Fruit fly (Drosophila melanogaster) whole organism, pupa: Measurements from ENCODE around the gene Mrgn1.

Source experiments
- CG10348 ChIP-seq: fragments of 200-800 bp; sonication (Bioruptor generic); IDR thresholded peaks from 2 replicates; pipeline ENCODE4 v1.3.6; 2022; ENCODE audit warnings: missing biosample characterization, missing genetic modification characterization
- CG12605 ChIP-seq: fragments of 200-800 bp; sonication (Bioruptor generic); IDR thresholded peaks from 2 replicates; pipeline ENCODE4 v1.3.6; 2022; ENCODE audit warnings: missing biosample characterization, missing genetic modification characterization
- CG13204 ChIP-seq: fragments of 200-800 bp; sonication (Bioruptor generic); optimal IDR thresholded peaks from 2 replicates; lab custom pipeline; 2018; ENCODE audit warnings: missing biosample characterization, mild to moderate bottlenecking, missing genetic modification characterization, moderate library complexity
- CG14655 ChIP-seq: fragments of 200-800 bp; sonication (Bioruptor generic); optimal IDR thresholded peaks from 3 replicates; lab custom pipeline; 2017; ENCODE audit warnings: mild to moderate bottlenecking, missing biosample characterization, missing genetic modification reagents, missing genetic modification characterization
- CG15710 ChIP-seq: fragments of 200-800 bp; sonication (Bioruptor generic); optimal IDR thresholded peaks from 2 replicates; lab custom pipeline; 2018; ENCODE audit warnings: missing biosample characterization, mild to moderate bottlenecking, missing genetic modification characterization, moderate library complexity
- CG17806 ChIP-seq: fragments of 200-800 bp; sonication (Bioruptor generic); optimal IDR thresholded peaks from 2 replicates; lab custom pipeline; 2018; ENCODE audit warnings: missing biosample characterization, mild to moderate bottlenecking, missing genetic modification characterization, moderate library complexity
- CG32121 ChIP-seq: fragments of 200-800 bp; sonication (Bioruptor generic); IDR thresholded peaks from 2 replicates; pipeline ENCODE4 v1.3.6; 2022; ENCODE audit warnings: missing biosample characterization, missing genetic modification characterization
- CG34367 ChIP-seq: fragments of 200-800 bp; sonication (Bioruptor generic); optimal IDR thresholded peaks from 2 replicates; lab custom pipeline; 2018; ENCODE audit warnings: missing biosample characterization, mild to moderate bottlenecking, missing genetic modification characterization
- CG4496 ChIP-seq: fragments of 200-800 bp; sonication (Bioruptor generic); IDR thresholded peaks from 3 replicates; pipeline ENCODE4 v1.3.6; 2022; ENCODE audit warnings: missing biosample characterization, missing genetic modification characterization
- CG8159 ChIP-seq: fragments of 200-800 bp; sonication (Bioruptor generic); optimal IDR thresholded peaks from 3 replicates; lab custom pipeline; 2018; ENCODE audit warnings: missing biosample characterization, mild to moderate bottlenecking, missing genetic modification characterization, moderate library complexity
- CG8301 ChIP-seq: fragments of 200-800 bp; sonication (Bioruptor generic); optimal IDR thresholded peaks from 2 replicates; lab custom pipeline; 2018; ENCODE audit warnings: missing biosample characterization, mild to moderate bottlenecking, missing genetic modification characterization
- CG9948 ChIP-seq: fragments of 200-800 bp; sonication (Bioruptor generic); optimal IDR thresholded peaks from 2 replicates; lab custom pipeline; 2018; ENCODE audit warnings: missing biosample characterization, mild to moderate bottlenecking, missing genetic modification characterization, moderate library complexity
- D1 ChIP-seq: fragments of 200-800 bp; sonication (Bioruptor generic); optimal IDR thresholded peaks from 2 replicates; lab custom pipeline; 2018; ENCODE audit warnings: missing biosample characterization, mild to moderate bottlenecking, missing genetic modification characterization, moderate library complexity
- EcR ChIP-seq: fragments of 200-800 bp; sonication (Bioruptor generic); optimal IDR thresholded peaks from 3 replicates; lab custom pipeline; 2019; ENCODE audit warnings: missing biosample characterization, missing genetic modification characterization, mild to moderate bottlenecking, moderate library complexity, missing genetic modification reagents
- Ets98B ChIP-seq: fragments of 200-800 bp; sonication (Bioruptor generic); IDR thresholded peaks from 2 replicates; pipeline ENCODE4 v1.3.6; 2022; ENCODE audit warnings: missing biosample characterization, missing genetic modification characterization
- Pif1A ChIP-seq: fragments of 200-800 bp; sonication (Bioruptor generic); optimal IDR thresholded peaks from 3 replicates; lab custom pipeline; 2016; ENCODE audit warnings: missing biosample characterization, missing genetic modification characterization
- Pif1B ChIP-seq: fragments of 200-800 bp; sonication (Bioruptor generic); optimal IDR thresholded peaks from 3 replicates; lab custom pipeline; 2016; ENCODE audit warnings: missing biosample characterization, missing genetic modification characterization
- Snoo ChIP-seq: fragments of 200-800 bp; sonication (Bioruptor generic); optimal IDR thresholded peaks from 3 replicates; lab custom pipeline; 2017; ENCODE audit warnings: missing biosample characterization, mild to moderate bottlenecking, missing genetic modification characterization, inconsistent platforms
- fd96Ca ChIP-seq: fragments of 200-800 bp; sonication (Bioruptor generic); IDR thresholded peaks from 3 replicates; pipeline ENCODE4 v1.3.6; 2022; ENCODE audit warnings: missing biosample characterization, missing genetic modification characterization
- gl ChIP-seq: fragments of 200-800 bp; sonication (Bioruptor generic); optimal IDR thresholded peaks from 2 replicates; lab custom pipeline; 2018; ENCODE audit warnings: missing biosample characterization, mild to moderate bottlenecking, missing genetic modification characterization
- rn ChIP-seq: fragments of 200-800 bp; sonication (Bioruptor generic); IDR thresholded peaks from 2 replicates; pipeline ENCODE4 v1.3.6; 2022; ENCODE audit warnings: missing biosample characterization, missing genetic modification characterization

Mrgn1 gene

dm6 chrX:13754476-13754875 lies 32.7 kb upstream of the Mrgn1 start:
- TF ChIP-seq CG17806 (tag; lab: Kevin White, UChicago) (peak; percentile 17), gl (tag; lab: Kevin White, UChicago) (peak; percentile 73), CG8159 (tag; lab: Kevin White, UChicago) (peak; percentile 29), CG32121 (GFP tag; lab: Robert Waterston, UW) (no peak; the same call in 1 of the 2 replicates), CG13204 (peak; percentile 44), CG4496 (GFP tag; lab: Robert Waterston, UW) (peak; percentile 76; the same call in 1 of the 3 replicates), Ets98B (peak; percentile 63; the same call in 1 of the 2 replicates), EcR (GFP tag; lab: Kevin White, UChicago) (no peak), fd96Ca (peak; percentile 53; the same call in 2 of the 3 replicates), CG14655 (GFP tag; lab: Kevin White, UChicago) (peak; percentile 46), CG12605 (GFP tag; lab: Robert Waterston, UW) (peak; percentile 85), Snoo (tag; lab: Kevin White, UChicago) (peak; percentile 34), Pif1B (no peak), CG34367 (peak; percentile 55), CG15710 (tag; lab: Kevin White, UChicago) (peak; percentile 55), rn (GFP tag; lab: Robert Waterston, UW) (no peak), Pif1A (GFP tag; lab: Kevin White, UChicago) (peak; percentile 25), CG8301 (tag; lab: Kevin White, UChicago) (peak; percentile 49), CG9948 (tag; lab: Kevin White, UChicago) (peak; percentile 13)

- TF ChIP-seq fd96Ca (no peak), D1 (tag; lab: Kevin White, UChicago) (no peak), Pif1A (GFP tag; lab: Kevin White, UChicago) (no peak), CG15710 (tag; lab: Kevin White, UChicago) (no peak), CG13204 (no peak), CG10348 (GFP tag; lab: Robert Waterston, UW) (no peak), CG34367 (no peak), CG4496 (GFP tag; lab: Robert Waterston, UW) (no peak), CG8301 (tag; lab: Kevin White, UChicago) (no peak), Pif1B (no peak)
Measured at dm6 chrX:13753775-13754174, 32.0 kb upstream of the Mrgn1 start.

DNA sequence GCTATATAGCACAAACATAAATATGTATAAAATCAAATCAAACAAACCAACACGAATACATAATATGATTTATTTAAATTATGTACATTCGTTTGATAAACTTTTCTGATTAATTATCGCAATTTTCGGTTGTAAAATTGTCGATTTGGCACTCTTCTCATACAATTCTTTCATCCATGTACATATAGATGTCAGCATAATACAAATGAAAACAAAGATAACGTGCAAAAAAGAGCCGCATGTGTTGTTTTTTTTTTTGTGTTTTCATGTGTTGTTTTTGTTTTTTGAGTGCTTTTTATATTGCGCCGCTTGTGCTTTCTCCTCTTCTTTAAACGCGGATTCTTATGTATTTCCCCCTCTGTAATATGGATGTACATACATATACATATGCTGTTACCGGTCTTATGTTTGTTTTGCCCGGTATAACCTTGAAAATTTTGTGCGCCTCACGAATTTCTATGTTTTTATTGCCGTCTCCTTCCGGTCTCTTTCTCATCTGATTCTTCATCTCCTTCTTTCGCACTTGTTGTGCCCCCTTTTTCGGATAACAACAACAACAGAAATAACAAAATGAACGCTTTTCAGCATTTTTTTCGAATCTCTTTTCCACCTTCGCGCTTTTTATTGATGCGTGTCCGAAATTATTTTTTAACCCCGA lies 31.5 kb upstream of the Mrgn1 start:
- TF ChIP-seq Pif1B (no peak), CG8159 (tag; lab: Kevin White, UChicago) (no peak), CG4496 (GFP tag; lab: Robert Waterston, UW) (no peak), Pif1A (GFP tag; lab: Kevin White, UChicago) (peak; percentile 2)

dm6 chrX:13752543-13753046 lies 30.8 kb upstream of the Mrgn1 start:
- TF ChIP-seq CG15710 (tag; lab: Kevin White, UChicago): no peak
- TF ChIP-seq CG10348 (GFP tag; lab: Robert Waterston, UW): no peak
- no peak for TF ChIP-seq Pif1A (GFP tag; lab: Kevin White, UChicago)
- TF ChIP-seq CG32121 (GFP tag; lab: Robert Waterston, UW): no peak
- no peak for TF ChIP-seq Ets98B
- no peak for TF ChIP-seq CG8301 (tag; lab: Kevin White, UChicago)
- no peak for TF ChIP-seq CG14655 (GFP tag; lab: Kevin White, UChicago)
- TF ChIP-seq CG12605 (GFP tag; lab: Robert Waterston, UW): no peak
- TF ChIP-seq rn (GFP tag; lab: Robert Waterston, UW): no peak
- TF ChIP-seq EcR (GFP tag; lab: Kevin White, UChicago): no peak
- TF ChIP-seq D1 (tag; lab: Kevin White, UChicago): no peak

dm6 chrX:13749873-13750241 lies 28.1 kb upstream of the Mrgn1 start:
- TF ChIP-seq Ets98B (0 out of 2 replicates have a peak, but pooled peaks have one; percentile 18), D1 (tag; lab: Kevin White, UChicago) (no peak)

DNA sequence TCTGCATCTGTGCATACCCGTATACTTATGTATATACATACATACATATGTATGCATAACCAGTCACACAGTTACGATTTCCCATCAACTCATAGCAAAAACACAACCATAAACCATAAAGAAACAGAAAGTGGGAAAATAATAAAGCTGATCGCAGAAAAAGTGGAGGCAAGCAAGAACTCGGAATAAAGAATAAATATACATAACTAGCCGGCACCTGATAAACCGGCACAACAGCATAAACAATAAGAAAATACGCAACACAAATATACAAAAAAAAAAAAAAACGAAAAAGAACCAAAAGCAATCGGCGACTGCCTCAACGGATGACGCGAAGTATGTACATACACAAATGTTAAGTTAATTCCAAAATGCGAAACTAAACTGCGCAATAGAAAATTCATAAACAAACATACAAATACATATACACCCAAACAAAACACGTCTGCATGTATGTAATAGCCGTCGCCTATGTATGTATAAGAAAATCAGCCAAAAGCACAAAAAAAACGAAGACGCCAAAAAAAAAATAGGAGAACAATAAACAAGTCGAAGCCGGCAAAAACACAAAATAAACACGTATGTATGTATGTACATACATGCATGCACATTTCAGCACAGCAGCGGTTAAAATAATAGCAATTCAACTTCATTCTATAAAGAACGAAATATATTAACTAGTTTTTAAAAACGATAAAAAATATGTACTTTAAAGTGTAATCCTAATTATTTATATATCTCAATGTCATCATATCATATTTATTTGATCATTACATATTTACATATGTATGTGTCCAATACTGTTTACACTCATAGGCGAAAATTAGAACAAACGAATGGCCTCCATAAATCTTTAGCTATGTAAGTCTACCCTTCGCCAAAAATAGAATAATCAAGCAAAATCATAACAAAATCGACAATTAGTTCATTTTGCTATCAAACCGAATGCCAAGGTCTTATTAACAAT lies 27.4 kb upstream of the Mrgn1 start:
- TF ChIP-seq CG9948 (tag; lab: Kevin White, UChicago) (no peak), CG4496 (GFP tag; lab: Robert Waterston, UW) (peak; percentile 58), CG8301 (tag; lab: Kevin White, UChicago) (peak; percentile 51), Pif1B (no peak), CG10348 (GFP tag; lab: Robert Waterston, UW) (no peak), CG15710 (tag; lab: Kevin White, UChicago) (peak; percentile 34), CG14655 (GFP tag; lab: Kevin White, UChicago) (peak; percentile 54), gl (tag; lab: Kevin White, UChicago) (no peak), Snoo (tag; lab: Kevin White, UChicago) (peak; percentile 1), CG32121 (GFP tag; lab: Robert Waterston, UW) (peak; percentile 44), CG13204 (no peak), Pif1A (GFP tag; lab: Kevin White, UChicago) (peak; percentile 36), D1 (tag; lab: Kevin White, UChicago) (peak; percentile 29), CG34367 (no peak), CG8159 (tag; lab: Kevin White, UChicago) (peak; percentile 29), rn (GFP tag; lab: Robert Waterston, UW) (no peak), fd96Ca (peak; percentile 68), CG12605 (GFP tag; lab: Robert Waterston, UW) (peak; percentile 40; the same call in 1 of the 2 replicates), CG17806 (tag; lab: Kevin White, UChicago) (no peak), EcR (GFP tag; lab: Kevin White, UChicago) (no peak), Ets98B (peak; percentile 52; the same call in 1 of the 2 replicates)
